Fruit fly (Drosophila melanogaster): ENCODE results near the gene CG42813.

Gene CG42813

DNA sequence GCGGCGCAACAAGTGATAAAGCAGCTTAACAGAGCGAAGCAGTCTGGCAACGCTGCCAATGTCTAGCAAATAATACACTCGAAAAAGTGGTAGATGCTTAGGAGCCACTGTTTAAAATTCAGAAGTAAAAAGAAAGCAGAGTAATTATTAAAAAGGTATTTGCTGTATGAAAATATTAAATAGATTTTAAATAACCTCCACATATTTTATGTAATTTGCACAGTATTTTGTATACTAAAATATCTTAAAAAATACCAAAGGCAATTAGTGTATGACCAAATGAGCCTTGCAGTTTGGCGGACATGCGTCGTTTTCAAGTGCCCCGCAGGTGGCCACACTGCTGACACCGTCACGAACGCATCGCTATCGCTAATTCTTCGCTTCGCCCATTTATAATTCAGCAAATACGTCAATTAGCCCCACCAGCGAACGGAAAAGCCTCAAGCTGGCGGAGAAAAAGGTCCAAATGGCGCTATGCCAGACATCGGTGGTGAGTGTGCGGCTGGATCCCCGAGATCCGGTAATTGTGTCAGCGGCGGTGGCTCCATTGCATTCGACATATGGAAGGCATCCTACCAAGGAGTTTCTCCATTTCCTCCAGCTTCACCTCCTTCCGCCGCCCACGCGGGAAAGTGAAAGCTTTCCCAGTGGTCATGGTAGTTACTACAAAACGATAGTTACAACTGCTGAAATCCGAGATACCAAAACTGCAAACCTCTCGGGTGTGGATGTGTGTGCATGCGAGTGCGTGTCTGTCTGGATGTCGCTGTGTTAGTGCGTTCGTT is 25.0 kb upstream of the CG42813 start, which contains the start of gene pll (continued):
- TF ChIP-seq CG13424 (tag; optimal IDR thresholded peaks at IDR 0.05) (peak; percentile 84), CG14441 (GFP tag; IDR thresholded peaks at IDR 0.05) (peak; percentile 93), Trl (optimal IDR thresholded peaks at IDR 0.05) (no peak), Trl (GFP tag; optimal IDR thresholded peaks at IDR 0.05) (peak; percentile 68), E2f1 (GFP tag; IDR thresholded peaks at IDR 0.05) (peak; percentile 90), lbe (GFP tag; optimal IDR thresholded peaks at IDR 0.05) (no peak), CG14014 (GFP tag; IDR thresholded peaks at IDR 0.05) (peak; percentile 85), zen (tag; optimal IDR thresholded peaks at IDR 0.05) (peak; percentile 82), ab (GFP tag; optimal IDR thresholded peaks at IDR 0.05) (peak; percentile 6), CG8765 (GFP tag; IDR thresholded peaks at IDR 0.05) (peak; percentile 61; the same call in 1 of the 2 replicates), Scr (GFP tag; IDR thresholded peaks at IDR 0.05; ENCODE audit: partially characterized antibody) (peak; percentile 61), fd64A (GFP tag; optimal IDR thresholded peaks at IDR 0.05) (no peak), trem (tag; optimal IDR thresholded peaks at IDR 0.05) (peak; percentile 93), CG7372 (GFP tag; IDR thresholded peaks at IDR 0.05) (peak; percentile 83), exex (tag; optimal IDR thresholded peaks at IDR 0.05) (peak; percentile 70), odd (GFP tag; optimal IDR thresholded peaks at IDR 0.05) (no peak), CG32532 (GFP tag; IDR thresholded peaks at IDR 0.05) (peak; percentile 93), fd96Cb (tag; optimal IDR thresholded peaks at IDR 0.05) (peak; percentile 75), gcm (GFP tag; optimal IDR thresholded peaks at IDR 0.05) (peak; percentile 72), CG6175 (GFP tag; IDR thresholded peaks at IDR 0.05) (peak; percentile 72; the same call in 2 of the 3 replicates), nom (GFP tag; optimal IDR thresholded peaks at IDR 0.05) (no peak), pum (GFP tag; optimal IDR thresholded peaks at IDR 0.05) (peak; percentile 58), Doc2 (GFP tag; IDR thresholded peaks at IDR 0.05) (no peak), sna (GFP tag; IDR thresholded peaks at IDR 0.05; ENCODE audit: partially characterized antibody) (no peak), CG30431 (GFP tag; optimal IDR thresholded peaks at IDR 0.05) (peak; percentile 48), CG18764 (GFP tag; optimal IDR thresholded peaks at IDR 0.05) (peak; percentile 66), Ravus (GFP tag; IDR thresholded peaks at IDR 0.05) (peak; percentile 46; the same call in 1 of the 2 replicates), inv (GFP tag; IDR thresholded peaks at IDR 0.05; ENCODE audit: partially characterized antibody) (peak; percentile 22; the same call in 1 of the 2 replicates), nerfin-2 (GFP tag; IDR thresholded peaks at IDR 0.05; ENCODE audit: partially characterized antibody) (no peak), CG17385 (GFP tag; optimal IDR thresholded peaks at IDR 0.05) (no peak), HLH54F (GFP tag; optimal IDR thresholded peaks at IDR 0.05) (peak; percentile 68), disco-r (GFP tag; optimal IDR thresholded peaks at IDR 0.05) (no peak), crp (GFP tag; optimal IDR thresholded peaks at IDR 0.05) (peak in 1 of 2 experiments; percentile 36), chif (GFP tag; optimal IDR thresholded peaks at IDR 0.05) (peak; percentile 69 to 74), E2f2 (GFP tag; IDR thresholded peaks at IDR 0.05) (peak; percentile 74), nau (GFP tag; optimal IDR thresholded peaks at IDR 0.05) (no peak), Mes4 (GFP tag; optimal IDR thresholded peaks at IDR 0.05) (peak; percentile 10), twi (tag; optimal IDR thresholded peaks at IDR 0.05) (peak; percentile 42), Aef1 (GFP tag; IDR thresholded peaks at IDR 0.05) (peak; percentile 89), Bgb (GFP tag; IDR thresholded peaks at IDR 0.05; ENCODE audit: partially characterized antibody) (peak; percentile 66), ken (GFP tag; IDR thresholded peaks at IDR 0.05) (peak; percentile 86), Adf1 (GFP tag; IDR thresholded peaks at IDR 0.05) (peak; percentile 67), sd (tag; optimal IDR thresholded peaks at IDR 0.05) (peak; percentile 78), CG31365 (tag; optimal IDR thresholded peaks at IDR 0.05) (no peak), Nf-YC (tag; optimal IDR thresholded peaks at IDR 0.05) (peak; percentile 71), Dref (GFP tag; IDR thresholded peaks at IDR 0.05) (peak; percentile 37; the same call in 1 of the 2 replicates), CoRest (tag; optimal IDR thresholded peaks at IDR 0.05) (peak; percentile 84), CG11504 (tag; optimal IDR thresholded peaks at IDR 0.05) (no peak), CkIIα-i1 (GFP tag; IDR thresholded peaks at IDR 0.05) (no peak)
